Worm (Caenorhabditis elegans): ENCODE results near the gene EEED8.3.

DNA sequence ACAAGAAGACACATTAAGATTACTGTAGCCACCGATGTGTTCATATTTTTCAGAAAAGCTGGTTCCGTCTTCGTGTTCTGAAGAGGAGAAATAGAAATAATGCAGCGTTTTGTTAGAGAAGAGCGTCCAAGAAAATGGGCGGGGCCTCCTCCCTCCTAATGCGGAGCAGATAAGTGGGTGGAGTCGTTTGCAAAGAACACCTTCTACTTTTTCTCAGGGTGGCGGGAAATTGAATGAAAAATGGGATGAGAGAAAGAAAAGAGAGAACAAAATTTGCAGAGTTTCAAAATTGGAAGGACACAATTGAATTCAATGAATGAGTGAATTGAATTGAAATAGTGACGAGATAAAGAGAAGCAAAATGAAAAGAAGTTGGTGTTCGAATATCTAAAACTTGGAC is 48.4 kb upstream of the EEED8.3 start, which contains the start of gene F09E5.16:
- TF ChIP-seq swsn-7 (tag; optimal IDR thresholded peaks at IDR 0.05) (no peak), ztf-11 (tag; optimal IDR thresholded peaks at IDR 0.05) (no peak), elt-3 (tag; optimal IDR thresholded peaks at IDR 0.05) (no peak), nhr-12 (tag; optimal IDR thresholded peaks at IDR 0.05) (no peak), aha-1 (tag; optimal IDR thresholded peaks at IDR 0.05) (no peak), nhr-47 (tag; optimal IDR thresholded peaks at IDR 0.05) (no peak), ama-1 (optimal IDR thresholded peaks at IDR 0.05) (no peak), grh-1 (GFP tag; IDR thresholded peaks at IDR 0.05) (no peak), lir-3 (tag; optimal IDR thresholded peaks at IDR 0.05; ENCODE audit: poor library complexity) (no peak)

Data from whole organism, L1 larva.